Worm (Caenorhabditis elegans) whole organism, L3 larva: Measurements from ENCODE around the gene T11G6.4.

Source experiments
- ZK546.5 ChIP-seq: sonication (generic microtip); optimal IDR thresholded peaks from 2 replicates; lab custom pipeline; 2017; ENCODE audit warnings: missing biosample characterization, missing genetic modification characterization
- egl-5 ChIP-seq: fragments of 150-350 bp; optimal IDR thresholded peaks from 2 replicates; lab custom pipeline; 2017; ENCODE audit warnings: missing biosample characterization, missing genetic modification reagents, missing genetic modification characterization, inconsistent platforms
- ztf-11 ChIP-seq: fragments of 150-350 bp; optimal IDR thresholded peaks from 2 replicates; lab custom pipeline; 2014; ENCODE audit warnings: missing biosample characterization, missing genetic modification characterization

- TF ChIP-seq egl-5 (tag; lab: Kevin White, UChicago) = no peak
- no peak for TF ChIP-seq ZK546.5 (tag; lab: Kevin White, UChicago)
- TF ChIP-seq ztf-11 (tag; lab: Kevin White, UChicago) = no peak
Measured at ce11 chrIV:10832148-10832547, 19.6 kb downstream of the T11G6.4 start, which contains the start of gene best-15.
